Worm (Caenorhabditis elegans) whole organism, mixed stage, embryonic: ENCODE results near the gene atf-8.
A peak's percentile ranks its signal among the peaks of the same experiment; 100 is the strongest.
"Not testable (repeated sequence)": the region's sequence is repeated elsewhere in the genome, so short reads cannot be mapped to it uniquely, and the experiment has no call there.

Experiments
- M03D4.4 ChIP-seq: sonication (generic microtip); optimal IDR thresholded peaks from 2 replicates; lab custom pipeline; 2017; ENCODE audit warnings: mild to moderate bottlenecking, missing genetic modification characterization, missing compliant biosample characterization
- bed-3 ChIP-seq: fragments of 200-800 bp; sonication (Bioruptor generic); optimal IDR thresholded peaks from 3 replicates; lab custom pipeline; 2018; ENCODE audit warnings: mild to moderate bottlenecking, missing genetic modification characterization, moderate library complexity, missing compliant biosample characterization
- blmp-1 ChIP-seq: fragments of 150-350 bp; optimal IDR thresholded peaks from 2 replicates; lab custom pipeline; 2014; ENCODE audit warnings: missing biosample characterization, missing genetic modification characterization
- ceh-83 ChIP-seq: fragments of 200-800 bp; sonication (Bioruptor generic); optimal IDR thresholded peaks from 2 replicates; lab custom pipeline; 2018; ENCODE audit warnings: mild to moderate bottlenecking, missing genetic modification characterization, missing compliant biosample characterization
- ces-1 ChIP-seq: fragments of 150-350 bp; optimal IDR thresholded peaks from 2 replicates; lab custom pipeline; 2014; ENCODE audit warnings: missing biosample characterization, missing genetic modification reagents, missing genetic modification characterization
- cnd-1 ChIP-seq: fragments of 200-800 bp; sonication (Bioruptor generic); optimal IDR thresholded peaks from 2 replicates; lab custom pipeline; 2018; ENCODE audit warnings: mild to moderate bottlenecking, missing genetic modification characterization, missing compliant biosample characterization
- drap-1 ChIP-seq: fragments of 200-800 bp; sonication (Bioruptor generic); optimal IDR thresholded peaks from 3 replicates; lab custom pipeline; 2018; ENCODE audit warnings: mild to moderate bottlenecking, missing genetic modification characterization, missing compliant biosample characterization
- elt-3 ChIP-seq: fragments of 150-350 bp; optimal IDR thresholded peaks from 2 replicates; lab custom pipeline; 2014; ENCODE audit warnings: missing biosample characterization, missing genetic modification characterization
- ham-2 ChIP-seq: fragments of 200-800 bp; sonication (Bioruptor generic); optimal IDR thresholded peaks from 2 replicates; lab custom pipeline; 2018; ENCODE audit warnings: mild to moderate bottlenecking, missing genetic modification characterization, missing compliant biosample characterization
- hlh-1 ChIP-seq: fragments of 150-350 bp; optimal IDR thresholded peaks from 2 replicates; lab custom pipeline; 2014; ENCODE audit warnings: missing biosample characterization, missing genetic modification reagents, missing genetic modification characterization
- lin-13 ChIP-seq: fragments of 150-350 bp; optimal IDR thresholded peaks from 2 replicates; lab custom pipeline; 2014; ENCODE audit warnings: missing biosample characterization, missing genetic modification characterization
- lin-32 ChIP-seq: fragments of 200-800 bp; sonication (Bioruptor generic); optimal IDR thresholded peaks from 2 replicates; lab custom pipeline; 2018; ENCODE audit warnings: mild to moderate bottlenecking, missing genetic modification characterization, missing compliant biosample characterization
- lsy-2 ChIP-seq: fragments of 150-350 bp; optimal IDR thresholded peaks from 2 replicates; lab custom pipeline; 2014; ENCODE audit warnings: missing biosample characterization, missing genetic modification characterization
- mab-5 ChIP-seq: fragments of 150-350 bp; optimal IDR thresholded peaks from 2 replicates; lab custom pipeline; 2014; ENCODE audit warnings: missing biosample characterization, missing genetic modification characterization
- mep-1 ChIP-seq: fragments of 150-350 bp; optimal IDR thresholded peaks from 2 replicates; lab custom pipeline; 2017; ENCODE audit warnings: missing biosample characterization, missing genetic modification reagents, missing genetic modification characterization, inconsistent platforms
- mls-2 ChIP-seq: sonication (generic microtip); optimal IDR thresholded peaks from 2 replicates; lab custom pipeline; 2016; ENCODE audit warnings: mild to moderate bottlenecking, missing genetic modification characterization, moderate library complexity, missing compliant biosample characterization
- nhr-2 ChIP-seq: fragments of 150-350 bp; optimal IDR thresholded peaks from 2 replicates; lab custom pipeline; 2014; ENCODE audit warnings: missing biosample characterization, missing genetic modification characterization
- nhr-237 ChIP-seq: fragments of 150-350 bp; optimal IDR thresholded peaks from 2 replicates; lab custom pipeline; 2014; ENCODE audit warnings: missing biosample characterization, missing genetic modification characterization
- nhr-28 ChIP-seq: fragments of 150-350 bp; optimal IDR thresholded peaks from 2 replicates; lab custom pipeline; 2014; ENCODE audit warnings: missing biosample characterization, missing genetic modification characterization
- nhr-76 ChIP-seq: sonication (generic microtip); optimal IDR thresholded peaks from 2 replicates; lab custom pipeline; 2017; ENCODE audit warnings: missing biosample characterization, missing genetic modification characterization
- pha-4 ChIP-seq: fragments of 150-350 bp; optimal IDR thresholded peaks from 2 replicates; lab custom pipeline; 2018; ENCODE audit warnings: missing biosample characterization, missing genetic modification reagents, missing genetic modification characterization
- snpc-4 ChIP-seq: fragments of 150-350 bp; optimal IDR thresholded peaks from 2 replicates; lab custom pipeline; 2014; ENCODE audit warnings: missing biosample characterization, missing genetic modification characterization
- unc-120 ChIP-seq: sonication (generic microtip); optimal IDR thresholded peaks from 2 replicates; lab custom pipeline; 2017; ENCODE audit warnings: missing genetic modification characterization, missing compliant biosample characterization; ENCODE audit not compliant: poor library complexity, severe bottlenecking
- unc-39 ChIP-seq: fragments of 150-350 bp; optimal IDR thresholded peaks from 2 replicates; lab custom pipeline; 2014; ENCODE audit warnings: missing biosample characterization, missing genetic modification characterization
- unc-62 ChIP-seq: fragments of 150-350 bp; optimal IDR thresholded peaks from 2 replicates; lab custom pipeline; 2014; ENCODE audit warnings: missing biosample characterization, missing genetic modification reagents, missing genetic modification characterization
- zip-8 ChIP-seq: fragments of 150-350 bp; optimal IDR thresholded peaks from 2 replicates; lab custom pipeline; 2014; ENCODE audit warnings: missing biosample characterization, missing genetic modification characterization
- ztf-11 ChIP-seq: fragments of 150-350 bp; optimal IDR thresholded peaks from 2 replicates; lab custom pipeline; 2014; ENCODE audit warnings: missing biosample characterization, missing genetic modification characterization

atf-8 gene

ce11 chrV:6105374-6105773 lies at the start of gene atf-8:
TSS of gene atf-8 (plus strand) at chrV:6105607.
- TF ChIP-seq ham-2 (GFP tag; lab: Kevin White, UChicago) (peak; percentile 77), mls-2 (tag; lab: Kevin White, UChicago) (no peak), blmp-1 (peak; percentile 99)
- TF ChIP-seq, all 35 proteins: peak for 2

ce11 chrV:6063330-6063729 lies 42.1 kb upstream of the atf-8 start, which contains the start of gene Y38A10A.2:
TSS of gene Y38A10A.2 (minus strand) at chrV:6063430.
- TF ChIP-seq snpc-4 (tag; lab: Kevin White, UChicago) (no peak), zip-8 (tag; lab: Kevin White, UChicago) (no peak), mls-2 (tag; lab: Kevin White, UChicago) (no peak)

- no peak for TF ChIP-seq bed-3 (GFP tag; lab: Kevin White, UChicago)
- TF ChIP-seq lsy-2 (tag; lab: Kevin White, UChicago), result no peak
- TF ChIP-seq M03D4.4 (tag; lab: Kevin White, UChicago), result no peak
- TF ChIP-seq cnd-1 (tag; lab: Kevin White, UChicago), result no peak
- no peak for TF ChIP-seq lin-32 (GFP tag; lab: Kevin White, UChicago)
- no peak for TF ChIP-seq nhr-28 (tag; lab: Kevin White, UChicago)
- TF ChIP-seq nhr-76, result no peak
- TF ChIP-seq unc-120 (tag; lab: Kevin White, UChicago), result no peak
- no peak for TF ChIP-seq unc-39 (tag; lab: Kevin White, UChicago)
- TF ChIP-seq ztf-11 (tag; lab: Kevin White, UChicago), result no peak
These were observed 38.3 kb upstream of the atf-8 start, which contains the start of gene srh-10 for ce11 chrV:6067112-6067511. TSS of gene srh-10 (minus strand) at chrV:6067140.

- not testable (repeated sequence) for TF ChIP-seq drap-1 (GFP tag; lab: Kevin White, UChicago); mab-5 (tag; lab: Kevin White, UChicago); mls-2 (tag; lab: Kevin White, UChicago)
These were observed 35.4 kb upstream of the atf-8 start, which contains the start of gene fbxa-214 for ce11 chrV:6069968-6070367. TSS of gene fbxa-214 (minus strand) at chrV:6070068.

- TF ChIP-seq mep-1 (tag; lab: Kevin White, UChicago), result no peak
- no peak for TF ChIP-seq ceh-83 (GFP tag; lab: Kevin White, UChicago)
- no peak for TF ChIP-seq elt-3
- TF ChIP-seq nhr-76, result no peak
- TF ChIP-seq nhr-2 (tag; lab: Kevin White, UChicago), result no peak
These were observed 9.6 kb upstream of the atf-8 start, which contains the start of gene Y38A10A.7 for ce11 chrV:6095829-6096228. TSS of gene Y38A10A.7 (plus strand) at chrV:6096197.

ce11 chrV:6096559-6097155 lies 8.8 kb upstream of the atf-8 start, which contains the start of gene smut-1:
TSS of gene smut-1 (plus strand) at chrV:6097105.
- TF ChIP-seq unc-120 (tag; lab: Kevin White, UChicago) (no peak), lsy-2 (tag; lab: Kevin White, UChicago) (no peak), zip-8 (tag; lab: Kevin White, UChicago) (no peak), mep-1 (tag; lab: Kevin White, UChicago) (no peak)

- TF ChIP-seq hlh-1 (tag; lab: Kevin White, UChicago) (no peak), ces-1 (peak; percentile 48), nhr-237 (tag; lab: Kevin White, UChicago) (no peak), lin-32 (GFP tag; lab: Kevin White, UChicago) (no peak), lsy-2 (tag; lab: Kevin White, UChicago) (no peak), unc-120 (tag; lab: Kevin White, UChicago) (no peak), zip-8 (tag; lab: Kevin White, UChicago) (no peak), nhr-2 (tag; lab: Kevin White, UChicago) (no peak), ham-2 (GFP tag; lab: Kevin White, UChicago) (no peak), mab-5 (tag; lab: Kevin White, UChicago) (no peak), unc-62 (GFP tag; lab: Kevin White, UChicago) (no peak), cnd-1 (tag; lab: Kevin White, UChicago) (no peak), nhr-28 (tag; lab: Kevin White, UChicago) (no peak), lin-13 (tag; lab: Kevin White, UChicago) (no peak), mls-2 (tag; lab: Kevin White, UChicago) (peak; percentile 18), ztf-11 (tag; lab: Kevin White, UChicago) (no peak), pha-4 (no peak)
These were observed 6.7 kb upstream of the atf-8 start for ce11 chrV:6098755-6099155.
